Worm (Caenorhabditis elegans) whole organism, L4 larva: ENCODE data around the gene noa-1.
A peak's percentile ranks its signal among the peaks of the same experiment; 100 is the strongest.

Source experiments
- F49E8.2 ChIP-seq: sonication (generic microtip); optimal IDR thresholded peaks from 2 replicates; lab custom pipeline; 2016; ENCODE audit warnings: missing compliant biosample characterization, mild to moderate bottlenecking, missing genetic modification characterization, borderline replicate concordance
- T20F7.1 ChIP-seq: fragments of 200-800 bp; sonication (Bioruptor generic); optimal IDR thresholded peaks from 2 replicates; lab custom pipeline; 2018; ENCODE audit warnings: mild to moderate bottlenecking, missing genetic modification characterization, missing compliant biosample characterization
- T26A8.4 ChIP-seq: fragments of 200-800 bp; sonication (Bioruptor generic); IDR thresholded peaks from 2 replicates; pipeline ENCODE4 v1.3.6; 2022; ENCODE audit warnings: missing genetic modification characterization, missing compliant biosample characterization
- ama-1 ChIP-seq: fragments of 150-350 bp; optimal IDR thresholded peaks from 2 replicates; lab custom pipeline; 2014; ENCODE audit warnings: inconsistent platforms, mixed read lengths
- attf-4 ChIP-seq: sonication (generic microtip); optimal IDR thresholded peaks from 3 replicates; lab custom pipeline; 2017; ENCODE audit warnings: missing biosample characterization, missing genetic modification characterization
- ceh-82 ChIP-seq: sonication (generic microtip); optimal IDR thresholded peaks from 2 replicates; lab custom pipeline; 2017; ENCODE audit warnings: missing biosample characterization, missing genetic modification characterization
- daf-16 ChIP-seq, 3 experiments: sonication (generic microtip); optimal IDR thresholded peaks; 2 replicates each; lab custom pipeline; 2016 to 2017; ENCODE audit warnings: missing genetic modification characterization in 3 of 3, missing genetic modification reagents in 3 of 3, mild to moderate bottlenecking in 2 of 3, missing compliant biosample characterization in 2 of 3, missing biosample characterization in 1 of 3, moderate library complexity in 1 of 3
- dmd-6 ChIP-seq: fragments of 200-800 bp; sonication (Bioruptor generic); IDR thresholded peaks from 2 replicates; pipeline ENCODE4 v1.3.6; 2022; ENCODE audit warnings: missing genetic modification reagents, missing genetic modification characterization, missing compliant biosample characterization
- dmd-8 ChIP-seq: fragments of 200-800 bp; sonication (Bioruptor generic); IDR thresholded peaks from 2 replicates; pipeline ENCODE4 v1.3.6; 2022; ENCODE audit warnings: missing genetic modification characterization, missing compliant biosample characterization
- dve-1 ChIP-seq: sonication (generic microtip); optimal IDR thresholded peaks from 2 replicates; lab custom pipeline; 2017; ENCODE audit warnings: antibody characterized with exemption, mild to moderate bottlenecking, missing genetic modification characterization, missing compliant biosample characterization; ENCODE audit not compliant: insufficient read depth
- hlh-11 ChIP-seq: fragments of 200-800 bp; sonication (Bioruptor generic); optimal IDR thresholded peaks from 2 replicates; lab custom pipeline; 2018; ENCODE audit warnings: mild to moderate bottlenecking, missing genetic modification characterization, missing compliant biosample characterization
- hlh-30 ChIP-seq: sonication (generic microtip); optimal IDR thresholded peaks from 2 replicates; lab custom pipeline; 2017; ENCODE audit warnings: antibody characterized with exemption, mild to moderate bottlenecking, missing genetic modification characterization, missing compliant biosample characterization; ENCODE audit not compliant: insufficient read depth
- lim-7 ChIP-seq: fragments of 200-800 bp; sonication (Bioruptor generic); IDR thresholded peaks from 2 replicates; pipeline ENCODE4 v1.3.6; 2022; ENCODE audit warnings: missing genetic modification characterization, missing compliant biosample characterization
- lin-1 ChIP-seq: fragments of 200-800 bp; sonication (Bioruptor generic); IDR thresholded peaks from 2 replicates; pipeline ENCODE4 v1.3.6; 2022; ENCODE audit warnings: missing genetic modification reagents, missing genetic modification characterization, missing compliant biosample characterization
- mep-1 ChIP-seq: fragments of 150-350 bp; sonication (generic microtip); optimal IDR thresholded peaks from 3 replicates; lab custom pipeline; 2014; ENCODE audit warnings: missing biosample characterization, missing genetic modification characterization
- mes-2 ChIP-seq: sonication (generic microtip); optimal IDR thresholded peaks from 2 replicates; lab custom pipeline; 2016; ENCODE audit warnings: missing genotype, mild to moderate bottlenecking, missing genetic modification characterization, missing compliant biosample characterization; ENCODE audit not compliant: poor library complexity, severe bottlenecking
- mxl-2 ChIP-seq: fragments of 200-800 bp; sonication (Bioruptor generic); conservative IDR thresholded peaks from 2 replicates; pipeline ENCODE4 v1.3.6; 2022; ENCODE audit warnings: missing genetic modification reagents, missing genetic modification characterization, missing compliant biosample characterization
- mxl-3 ChIP-seq: fragments of 200-800 bp; sonication (Bioruptor generic); optimal IDR thresholded peaks from 2 replicates; lab custom pipeline; 2018; ENCODE audit warnings: mild to moderate bottlenecking, missing genetic modification characterization, missing compliant biosample characterization
- nhr-102 ChIP-seq: sonication (generic microtip); optimal IDR thresholded peaks from 2 replicates; lab custom pipeline; 2016; ENCODE audit warnings: mild to moderate bottlenecking, missing genetic modification characterization, moderate library complexity, missing compliant biosample characterization
- nhr-237 ChIP-seq: sonication (generic microtip); optimal IDR thresholded peaks from 2 replicates; lab custom pipeline; 2017; ENCODE audit warnings: missing biosample characterization, missing genetic modification characterization
- nhr-25 ChIP-seq: sonication (generic microtip); optimal IDR thresholded peaks from 2 replicates; lab custom pipeline; 2017; ENCODE audit warnings: missing genetic modification characterization, mild to moderate bottlenecking, missing compliant biosample characterization, antibody characterized with exemption, moderate library complexity, borderline replicate concordance; ENCODE audit not compliant: insufficient read depth
- nhr-28 ChIP-seq: fragments of 150-350 bp; optimal IDR thresholded peaks from 2 replicates; lab custom pipeline; 2014; ENCODE audit warnings: missing biosample characterization, missing genetic modification characterization
- nhr-42 ChIP-seq: fragments of 200-800 bp; sonication (Bioruptor generic); IDR thresholded peaks from 2 replicates; pipeline ENCODE4 v1.3.6; 2022; ENCODE audit warnings: missing genetic modification characterization, missing compliant biosample characterization
- pha-4 ChIP-seq, 2 experiments: fragments of 150-350 bp in 1 of 2; fragments of 200-800 bp in 1 of 2; sonication (Bioruptor generic) in 1 of 2; IDR thresholded peaks in 1 of 2; optimal IDR thresholded peaks in 1 of 2; 2 replicates each; pipeline versions ENCODE4 v1.3.6 to Lab custom; 2014 to 2022; ENCODE audit warnings: missing genetic modification characterization in 2 of 2, missing genetic modification reagents in 2 of 2, missing biosample characterization in 1 of 2, missing compliant biosample characterization in 1 of 2
- pqm-1 ChIP-seq: sonication (generic microtip); optimal IDR thresholded peaks from 2 replicates; lab custom pipeline; 2017; ENCODE audit warnings: missing biosample characterization, missing genetic modification characterization
- set-16 ChIP-seq: fragments of 200-800 bp; sonication (Bioruptor generic); IDR thresholded peaks from 2 replicates; pipeline ENCODE4 v1.3.6; 2022; ENCODE audit warnings: missing genetic modification reagents, missing genetic modification characterization, missing compliant biosample characterization
- snpc-4 ChIP-seq: fragments of 150-350 bp; optimal IDR thresholded peaks from 2 replicates; lab custom pipeline; 2014; ENCODE audit warnings: missing biosample characterization, missing genetic modification characterization
- tag-97 ChIP-seq: fragments of 200-800 bp; sonication (Bioruptor generic); IDR thresholded peaks from 2 replicates; pipeline ENCODE4 v1.3.6; 2022; ENCODE audit warnings: missing genetic modification characterization, missing compliant biosample characterization
- unc-62 ChIP-seq, 3 experiments: fragments of 150-350 bp in 1 of 3; sonication (generic microtip); optimal IDR thresholded peaks in 2 of 3; peaks in 1 of 3; 1 replicate in 1 of 3; 2 replicates in 2 of 3; lab custom pipeline; 2014 to 2017; ENCODE audit warnings: missing biosample characterization in 3 of 3, missing genetic modification characterization in 3 of 3, missing genetic modification reagents in 3 of 3, missing genotype in 1 of 3
- zfp-3 ChIP-seq: fragments of 200-800 bp; sonication (Bioruptor generic); conservative IDR thresholded peaks from 2 replicates; pipeline ENCODE4 v1.3.6; 2022; ENCODE audit warnings: missing genetic modification reagents, missing genetic modification characterization, missing compliant biosample characterization

Gene noa-1

ce11 chrII:13515813-13516212, 25.0 kb downstream of the noa-1 start:
- TF ChIP-seq nhr-42 (GFP tag; lab: Robert Waterston, UW): 0 out of 2 replicates have a peak, but pooled peaks have one; percentile 6
- peak; percentile 54 for TF ChIP-seq set-16
- no peak for TF ChIP-seq T26A8.4 (GFP tag; lab: Robert Waterston, UW)

- TF ChIP-seq snpc-4 (tag; lab: Kevin White, UChicago) (no peak), zfp-3 (GFP tag; lab: Robert Waterston, UW) (no peak), lim-7 (no peak), unc-62 (GFP tag; optimal IDR thresholded peaks at IDR 0.05 in 1 of 2; lab: Kevin White, UChicago) (peak in 1 of 2 experiments; percentile 77), unc-62 (tag; optimal IDR thresholded peaks at IDR 0.05; lab: Kevin White, UChicago) (no peak), mes-2 (tag; lab: Kevin White, UChicago) (no peak), pqm-1 (peak; percentile 71), nhr-25 (no peak), T26A8.4 (GFP tag; lab: Robert Waterston, UW) (no peak), nhr-28 (peak; percentile 10), F49E8.2 (tag; lab: Kevin White, UChicago) (no peak), hlh-30 (tag; lab: Kevin White, UChicago) (no peak), dve-1 (tag; lab: Kevin White, UChicago) (no peak), dmd-6 (GFP tag; lab: Robert Waterston, UW) (0 out of 2 replicates have a peak, but pooled peaks have one; percentile 24), ama-1 (no peak), set-16 (no peak)
Measured at ce11 chrII:13508607-13509006, 32.2 kb downstream of the noa-1 start.

- peak; percentile 52 for TF ChIP-seq hlh-11
- TF ChIP-seq attf-4 (tag; lab: Kevin White, UChicago): no peak
- TF ChIP-seq mxl-2: no peak
- peak; percentile 65 for TF ChIP-seq pqm-1
- TF ChIP-seq dmd-6 (GFP tag; lab: Robert Waterston, UW): peak; percentile 45; the same call in 1 of the 2 replicates
- no peak for TF ChIP-seq daf-16 (GFP tag; optimal IDR thresholded peaks at IDR 0.05; lab: Kevin White, UChicago)
- peak; percentile 24 for TF ChIP-seq daf-16 (tag; optimal IDR thresholded peaks at IDR 0.05; lab: Kevin White, UChicago)
- peak; percentile 36 for TF ChIP-seq dve-1 (tag; lab: Kevin White, UChicago)
- no peak for TF ChIP-seq nhr-237
- no peak for TF ChIP-seq dmd-8 (GFP tag; lab: Robert Waterston, UW)
- no peak for TF ChIP-seq mep-1 (tag; lab: Kevin White, UChicago)
- no peak for TF ChIP-seq ceh-82 (tag; lab: Kevin White, UChicago)
- TF ChIP-seq T20F7.1 (GFP tag; lab: Kevin White, UChicago): no peak
- no peak for TF ChIP-seq pha-4 (GFP tag; IDR thresholded peaks at IDR 0.05; lab: Robert Waterston, UW)
- no peak for TF ChIP-seq pha-4 (tag; optimal IDR thresholded peaks at IDR 0.05; lab: Kevin White, UChicago)
- peak; percentile 27 for TF ChIP-seq mxl-3
- TF ChIP-seq lin-1 (GFP tag; lab: Robert Waterston, UW): no peak
Measured at ce11 chrII:13507535-13507934, 33.3 kb downstream of the noa-1 start, which contains the start of gene nep-17. TSS of gene nep-17 (plus strand) at chrII:13507819.

ce11 chrII:13505977-13506568, 34.8 kb downstream of the noa-1 start:
- peak; percentile 49 for TF ChIP-seq pqm-1
- TF ChIP-seq tag-97 (GFP tag; lab: Robert Waterston, UW): no peak
- no peak for TF ChIP-seq daf-16 (GFP tag; optimal IDR thresholded peaks at IDR 0.05; lab: Kevin White, UChicago)
- TF ChIP-seq daf-16 (tag; optimal IDR thresholded peaks at IDR 0.05; lab: Kevin White, UChicago): peak; percentile 41
- TF ChIP-seq T26A8.4 (GFP tag; lab: Robert Waterston, UW): no peak
- peak; percentile 16; the same call in 1 of the 2 replicates for TF ChIP-seq dmd-6 (GFP tag; lab: Robert Waterston, UW)
- TF ChIP-seq mxl-3: no peak
- no peak for TF ChIP-seq nhr-102 (tag; lab: Kevin White, UChicago)
- TF ChIP-seq, all 104 proteins: peak for 3
